Worm (Caenorhabditis elegans) whole organism, late embryonic: Measurements from ENCODE around the gene C15B12.3.

Source experiments
- ama-1 ChIP-seq: fragments of 150-350 bp; optimal IDR thresholded peaks from 2 replicates; lab custom pipeline; 2014
- dve-1 ChIP-seq: sonication (generic microtip); optimal IDR thresholded peaks from 2 replicates; lab custom pipeline; 2017; ENCODE audit warnings: antibody characterized with exemption, mild to moderate bottlenecking, missing genetic modification characterization, missing compliant biosample characterization
- fkh-6 ChIP-seq: sonication (generic microtip); optimal IDR thresholded peaks from 2 replicates; lab custom pipeline; 2016; ENCODE audit warnings: missing genetic modification characterization, missing compliant biosample characterization
- madf-2 ChIP-seq: sonication (generic microtip); optimal IDR thresholded peaks from 2 replicates; lab custom pipeline; 2017; ENCODE audit warnings: missing genetic modification characterization, missing compliant biosample characterization
- mec-3 ChIP-seq: sonication (generic microtip); optimal IDR thresholded peaks from 2 replicates; lab custom pipeline; 2016; ENCODE audit warnings: borderline replicate concordance, missing genetic modification characterization, missing compliant biosample characterization
- nhr-11 ChIP-seq: fragments of 150-350 bp; optimal IDR thresholded peaks from 2 replicates; lab custom pipeline; 2014; ENCODE audit warnings: missing biosample characterization, missing genetic modification characterization
- npax-4 ChIP-seq: sonication (generic microtip); optimal IDR thresholded peaks from 2 replicates; lab custom pipeline; 2016; ENCODE audit warnings: missing genetic modification characterization, missing compliant biosample characterization
- pag-3 ChIP-seq: sonication (generic microtip); optimal IDR thresholded peaks from 2 replicates; lab custom pipeline; 2016; ENCODE audit warnings: missing compliant biosample characterization, missing genetic modification characterization, borderline replicate concordance
- tbx-2 ChIP-seq: sonication (generic microtip); optimal IDR thresholded peaks from 2 replicates; lab custom pipeline; 2016; ENCODE audit warnings: missing genetic modification characterization, missing compliant biosample characterization
- unc-55 ChIP-seq: sonication (generic microtip); optimal IDR thresholded peaks from 2 replicates; lab custom pipeline; 2017; ENCODE audit warnings: missing biosample characterization, missing genetic modification reagents, missing genetic modification characterization
- unc-86 ChIP-seq: sonication (generic microtip); optimal IDR thresholded peaks from 2 replicates; lab custom pipeline; 2016; ENCODE audit warnings: missing genetic modification characterization, missing compliant biosample characterization

DNA sequence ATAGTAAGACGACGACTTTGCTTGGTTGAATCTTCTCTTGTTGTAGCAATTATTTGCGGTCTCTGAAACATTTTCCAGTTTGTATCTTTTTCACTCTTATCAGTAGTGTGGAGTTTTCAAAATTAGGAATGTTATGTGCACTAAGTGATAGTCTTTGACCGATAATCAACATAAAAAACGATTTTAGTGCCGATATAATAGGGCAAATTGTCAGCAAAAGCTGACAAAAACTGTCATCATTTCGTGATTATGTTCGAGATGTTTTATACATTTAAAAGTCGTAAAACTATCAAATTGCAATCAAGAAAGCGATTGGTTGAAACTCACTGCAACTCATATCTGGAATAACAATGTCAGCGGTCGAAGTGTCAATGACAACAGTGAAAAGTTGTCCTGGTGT lies 22.1 kb downstream of the C15B12.3 start:
- TF ChIP-seq unc-55 (GFP tag; lab: Kevin White, UChicago) (no peak), ama-1 (lab: Kevin White, UChicago) (no peak), nhr-11 (no peak), mec-3 (no peak), tbx-2 (no peak), npax-4 (tag; lab: Kevin White, UChicago) (no peak), unc-86 (no peak), pag-3 (tag; lab: Kevin White, UChicago) (no peak), madf-2 (tag; lab: Kevin White, UChicago) (no peak), dve-1 (tag; lab: Kevin White, UChicago) (no peak), fkh-6 (no peak)
